Fruit fly (Drosophila melanogaster): ENCODE measurements around the gene gny.

The gny gene

DNA sequence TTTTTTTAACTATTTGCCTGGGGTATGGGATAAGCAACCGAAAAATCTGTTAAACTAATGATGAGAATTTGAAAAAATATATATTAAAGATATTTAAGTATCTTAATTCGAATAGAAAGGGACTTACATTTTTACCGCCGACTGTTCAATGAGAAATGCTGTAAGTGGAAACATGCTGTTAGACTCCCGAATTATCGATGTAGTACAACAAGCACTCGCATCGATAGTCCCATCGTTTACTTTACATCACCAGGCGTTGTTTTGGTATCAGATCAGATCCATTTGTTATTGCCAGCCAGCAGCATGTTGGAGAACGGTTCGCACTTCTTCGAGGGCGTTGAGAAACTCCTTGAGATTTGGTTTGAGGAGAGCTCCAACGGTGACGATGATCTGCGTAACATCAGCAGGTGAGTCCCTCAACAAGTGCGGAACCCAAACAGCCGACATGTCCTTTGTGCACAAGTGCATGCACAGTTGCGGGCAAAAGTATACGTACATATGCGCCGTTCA, 40.6 kb upstream of the gny start, which contains the start of gene SamDC (continued):
- no peak for TF ChIP-seq tap (tag; optimal IDR thresholded peaks at IDR 0.05)
- peak; percentile 88 for TF ChIP-seq pzg (GFP tag; optimal IDR thresholded peaks at IDR 0.05)
- TF ChIP-seq Dip2 (GFP tag; IDR thresholded peaks at IDR 0.05): no peak
- peak; percentile 79 for TF ChIP-seq CG34224 (GFP tag; IDR thresholded peaks at IDR 0.05; ENCODE audit: partially characterized antibody)
- TF ChIP-seq Fer1 (GFP tag; optimal IDR thresholded peaks at IDR 0.05): peak; percentile 44
- TF ChIP-seq CG10979 (tag; optimal IDR thresholded peaks at IDR 0.05): peak; percentile 16
- no peak for TF ChIP-seq abd-A (tag; optimal IDR thresholded peaks at IDR 0.05)
- TF ChIP-seq Abd-B (GFP tag; optimal IDR thresholded peaks at IDR 0.05): no peak
- TF ChIP-seq wek (GFP tag; optimal IDR thresholded peaks at IDR 0.05): peak; percentile 13
- TF ChIP-seq Bgb (GFP tag; IDR thresholded peaks at IDR 0.05; ENCODE audit: partially characterized antibody): peak; percentile 93
- TF ChIP-seq CG2199 (GFP tag; IDR thresholded peaks at IDR 0.05): peak; percentile 67; the same call in 2 of the 3 replicates
- TF ChIP-seq CG3995 (GFP tag; optimal IDR thresholded peaks at IDR 0.05): peak; percentile 8
- TF ChIP-seq Dip3 (GFP tag; optimal IDR thresholded peaks at IDR 0.05): peak; percentile 24
- peak; percentile 33 for TF ChIP-seq CG6854 (GFP tag; optimal IDR thresholded peaks at IDR 0.05)
- TF ChIP-seq Dad (GFP tag; optimal IDR thresholded peaks at IDR 0.05): peak; percentile 5
- TF ChIP-seq Max (GFP tag; optimal IDR thresholded peaks at IDR 0.05): peak; percentile 4
- peak; percentile 68 for TF ChIP-seq Dek (tag; optimal IDR thresholded peaks at IDR 0.05)
- no peak for TF ChIP-seq CG3838 (GFP tag; optimal IDR thresholded peaks at IDR 0.05)
- TF ChIP-seq Dfd (GFP tag; optimal IDR thresholded peaks at IDR 0.05): peak in 1 of 2 experiments; percentile 77
- peak; percentile 86 for TF ChIP-seq bbx (GFP tag; IDR thresholded peaks at IDR 0.05; ENCODE audit: partially characterized antibody)
- TF ChIP-seq zfh1 (GFP tag; IDR thresholded peaks at IDR 0.05): peak; percentile 37; the same call in 1 of the 3 replicates
- peak; percentile 68 for TF ChIP-seq Doc3 (GFP tag; IDR thresholded peaks at IDR 0.05; ENCODE audit: partially characterized antibody)
- no peak for TF ChIP-seq CG7928 (GFP tag; optimal IDR thresholded peaks at IDR 0.05)
- TF ChIP-seq CG15514 (GFP tag; optimal IDR thresholded peaks at IDR 0.05): peak; percentile 80
- no peak for TF ChIP-seq CG4328 (GFP tag; optimal IDR thresholded peaks at IDR 0.05)
- peak; percentile 98 for TF ChIP-seq ssp (GFP tag; IDR thresholded peaks at IDR 0.05)
- TF ChIP-seq CrebB (tag; optimal IDR thresholded peaks at IDR 0.05): peak; percentile 18
- peak in 2 of 3 experiments; percentile 24 to 98 for TF ChIP-seq lola (GFP tag; optimal IDR thresholded peaks at IDR 0.05)
- TF ChIP-seq dmrt99B (tag; optimal IDR thresholded peaks at IDR 0.05): peak; percentile 26
- peak; percentile 72 for TF ChIP-seq CG15269 (tag; optimal IDR thresholded peaks at IDR 0.05)
- TF ChIP-seq salm (tag; optimal IDR thresholded peaks at IDR 0.05): peak; percentile 14
- peak; percentile 71; the same call in 1 of the 2 replicates for TF ChIP-seq NFAT (GFP tag; IDR thresholded peaks at IDR 0.05)
- 0 out of 2 replicates have a peak, but pooled peaks have one; percentile 21 for TF ChIP-seq al (GFP tag; IDR thresholded peaks at IDR 0.05)
- TF ChIP-seq CG18764 (GFP tag; optimal IDR thresholded peaks at IDR 0.05): peak; percentile 5
- TF ChIP-seq Sin3A (optimal IDR thresholded peaks at IDR 0.05): peak; percentile 10
- TF ChIP-seq CG5180 (GFP tag; optimal IDR thresholded peaks at IDR 0.05): peak; percentile 59
- TF ChIP-seq CG4282 (GFP tag; optimal IDR thresholded peaks at IDR 0.05): no peak
- no peak for TF ChIP-seq Atf3 (GFP tag; optimal IDR thresholded peaks at IDR 0.05)
- peak; percentile 29 for TF ChIP-seq CG9817 (tag; optimal IDR thresholded peaks at IDR 0.05)
- TF ChIP-seq CG2116 (GFP tag; optimal IDR thresholded peaks at IDR 0.05): peak; percentile 60
- TF ChIP-seq CG31441 (GFP tag; IDR thresholded peaks at IDR 0.05): peak; percentile 49; the same call in 1 of the 2 replicates
- peak; percentile 7 for TF ChIP-seq CG16815 (GFP tag; optimal IDR thresholded peaks at IDR 0.05)
- TF ChIP-seq NC2β (GFP tag; optimal IDR thresholded peaks at IDR 0.05): no peak
- peak; percentile 14 for TF ChIP-seq CG10654 (GFP tag; optimal IDR thresholded peaks at IDR 0.05)
- TF ChIP-seq CG6175 (GFP tag; IDR thresholded peaks at IDR 0.05): no peak
- peak; percentile 53 for TF ChIP-seq CG2712 (tag; optimal IDR thresholded peaks at IDR 0.05)
- TF ChIP-seq CoRest (tag; optimal IDR thresholded peaks at IDR 0.05): peak; percentile 66
- peak; percentile 24 for TF ChIP-seq gsb-n (tag; optimal IDR thresholded peaks at IDR 0.05)
- TF ChIP-seq sna (GFP tag; IDR thresholded peaks at IDR 0.05; ENCODE audit: partially characterized antibody): peak; percentile 63
